Fruit fly (Drosophila melanogaster) whole organism, prepupa: ENCODE data around the gene Vha100-2.
A peak's percentile ranks its signal among the peaks of the same experiment; 100 is the strongest.

Experiments
- Blimp-1 ChIP-seq: fragments of 200-800 bp; sonication (Bioruptor generic); optimal IDR thresholded peaks from 3 replicates; lab custom pipeline; 2017; ENCODE audit warnings: missing biosample characterization, missing genetic modification characterization, mild to moderate bottlenecking, moderate library complexity, missing genetic modification reagents
- CG15336 ChIP-seq: fragments of 200-800 bp; sonication (Bioruptor generic); IDR thresholded peaks from 2 replicates; pipeline ENCODE4 v1.3.6; 2022; ENCODE audit warnings: missing biosample characterization, missing genetic modification characterization
- CG3919 ChIP-seq: fragments of 200-800 bp; sonication (Bioruptor generic); optimal IDR thresholded peaks from 3 replicates; lab custom pipeline; 2016; ENCODE audit warnings: missing biosample characterization, missing genetic modification characterization
- CG6854 ChIP-seq: fragments of 200-800 bp; sonication (Bioruptor generic); optimal IDR thresholded peaks from 2 replicates; lab custom pipeline; 2017; ENCODE audit warnings: missing biosample characterization, mild to moderate bottlenecking, missing genetic modification characterization
- CG7368 ChIP-seq: fragments of 200-800 bp; sonication (Bioruptor generic); optimal IDR thresholded peaks from 3 replicates; lab custom pipeline; 2016; ENCODE audit warnings: missing biosample characterization, missing genetic modification characterization
- Eip78C ChIP-seq: fragments of 200-800 bp; sonication (Bioruptor generic); peaks from one replicate; lab custom pipeline; 2016; ENCODE audit warnings: missing biosample characterization, missing genetic modification characterization
- Eip93F ChIP-seq: fragments of 200-800 bp; sonication (Bioruptor generic); optimal IDR thresholded peaks from 2 replicates; lab custom pipeline; 2016; ENCODE audit warnings: missing biosample characterization, mild to moderate bottlenecking, missing genetic modification characterization
- Lpt ChIP-seq: fragments of 200-800 bp; sonication (Bioruptor generic); optimal IDR thresholded peaks from 3 replicates; lab custom pipeline; 2016; ENCODE audit warnings: missing biosample characterization, missing genetic modification characterization
- Smox ChIP-seq: fragments of 200-800 bp; sonication (Bioruptor generic); optimal IDR thresholded peaks from 3 replicates; lab custom pipeline; 2016; ENCODE audit warnings: missing biosample characterization, missing genetic modification characterization
- Sox14 ChIP-seq: fragments of 200-800 bp; sonication (Bioruptor generic); optimal IDR thresholded peaks from 3 replicates; lab custom pipeline; 2016; ENCODE audit warnings: missing biosample characterization, missing genetic modification characterization
- fkh ChIP-seq: fragments of 200-800 bp; sonication (Bioruptor generic); optimal IDR thresholded peaks from 3 replicates; lab custom pipeline; 2017; ENCODE audit warnings: missing biosample characterization, mild to moderate bottlenecking, missing genetic modification characterization, moderate library complexity
- net ChIP-seq: fragments of 200-800 bp; sonication (Bioruptor generic); optimal IDR thresholded peaks from 3 replicates; lab custom pipeline; 2016; ENCODE audit warnings: missing biosample characterization, missing genetic modification characterization

- TF ChIP-seq CG7368 (GFP tag; lab: Kevin White, UChicago) (no peak), CG3919 (GFP tag; lab: Kevin White, UChicago) (no peak), Blimp-1 (GFP tag; lab: Kevin White, UChicago) (no peak), Lpt (GFP tag; lab: Kevin White, UChicago) (no peak), Eip93F (GFP tag; lab: Kevin White, UChicago) (no peak), Sox14 (GFP tag; lab: Kevin White, UChicago) (no peak), Smox (GFP tag; lab: Kevin White, UChicago) (no peak), Eip78C (GFP tag; lab: Kevin White, UChicago) (no peak), CG6854 (no peak), net (GFP tag; lab: Kevin White, UChicago) (no peak), fkh (peak; percentile 6), CG15336 (GFP tag; lab: Robert Waterston, UW) (no peak)
Measured at dm6 chr3R:18443232-18443631, 44.3 kb upstream of the Vha100-2 start.
